1 fruit fly cellular context compared by ENCODE assay signal in the genomic region with DNA sequence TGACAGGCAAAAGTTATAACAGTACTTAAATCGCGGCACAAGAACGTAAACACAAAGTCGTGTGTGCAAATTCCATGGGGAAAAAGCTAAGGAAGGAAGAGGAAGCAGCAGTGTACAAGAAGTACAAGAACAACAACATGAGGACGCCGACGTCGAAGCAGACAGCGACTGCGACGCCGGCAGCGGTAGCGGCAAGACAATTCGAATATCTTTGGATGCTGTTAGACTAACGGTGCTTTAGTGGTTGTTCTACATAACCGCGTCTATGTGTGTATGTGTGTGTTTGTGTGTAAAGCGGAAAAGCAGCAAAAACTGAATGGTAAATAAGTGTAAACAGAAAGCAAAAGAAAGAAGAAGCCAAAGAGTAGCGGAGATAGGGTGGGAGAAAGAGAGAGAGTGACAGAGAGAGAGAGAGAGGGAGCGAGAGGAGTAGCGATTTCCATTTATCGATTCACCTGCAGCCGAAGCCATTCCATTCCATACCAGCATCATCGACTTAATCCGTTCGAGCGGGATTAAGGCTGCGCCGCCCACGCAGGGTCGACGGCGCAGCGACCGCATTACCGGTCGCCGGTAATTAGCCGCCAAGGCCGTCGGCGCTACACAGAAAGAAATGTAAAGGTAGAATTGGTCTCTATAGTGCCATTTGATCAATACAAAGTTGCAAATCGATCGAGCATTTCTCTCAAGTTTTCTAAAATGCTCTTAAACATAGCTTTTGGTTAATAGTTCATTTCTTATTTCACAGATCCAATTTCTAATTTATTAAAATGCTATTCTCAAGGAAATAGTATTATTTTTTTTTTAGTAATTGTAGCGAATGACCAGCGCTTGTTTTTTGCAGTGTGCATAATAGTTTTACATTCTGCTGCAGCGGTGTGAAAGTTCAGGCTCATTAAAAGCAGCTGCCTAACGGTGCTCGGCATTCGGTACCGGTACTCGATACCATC.
TF ChIP-seq lines count a peak whose summit lies in the region.

No protein-coding gene starts in this region.

TF ChIP-seq in whole organism, embryonic, 481 proteins besides CTCF, POLR2A, EP300 and RAD21 (continued from another document and continues in another):
- peak; percentile 60; the same call in 2 of the 3 replicates for TF ChIP-seq CG17361 (GFP tag; IDR thresholded peaks at IDR 0.05; lab: Robert Waterston, UW)
- TF ChIP-seq CG13424 (tag; optimal IDR thresholded peaks at IDR 0.05; lab: Kevin White, UChicago) = peak; percentile 59
- no peak for TF ChIP-seq Scr (GFP tag; IDR thresholded peaks at IDR 0.05; lab: Robert Waterston, UW; ENCODE audit: partially characterized antibody)
- peak; percentile 49 to 63 for TF ChIP-seq Trl (optimal IDR thresholded peaks at IDR 0.05; lab: Kevin White, UChicago)
- TF ChIP-seq Trl (GFP tag; optimal IDR thresholded peaks at IDR 0.05; lab: Kevin White, UChicago) = no peak
- TF ChIP-seq Opbp (GFP tag; IDR thresholded peaks at IDR 0.05; lab: Robert Waterston, UW; ENCODE audit: partially characterized antibody) = no peak
- TF ChIP-seq CG13894 (tag; optimal IDR thresholded peaks at IDR 0.05; lab: Kevin White, UChicago) = no peak
- no peak for TF ChIP-seq aop (GFP tag; IDR thresholded peaks at IDR 0.05; lab: Robert Waterston, UW)
- TF ChIP-seq CG10209 (GFP tag; optimal IDR thresholded peaks at IDR 0.05; lab: Kevin White, UChicago) = peak; percentile 42
- TF ChIP-seq Sox102F (GFP tag; optimal IDR thresholded peaks at IDR 0.05; lab: Kevin White, UChicago) = peak; percentile 76
- no peak for TF ChIP-seq Bdp1 (GFP tag; optimal IDR thresholded peaks at IDR 0.05; lab: Kevin White, UChicago)
- TF ChIP-seq pfk (GFP tag; optimal IDR thresholded peaks at IDR 0.05; lab: Kevin White, UChicago) = no peak
- peak; percentile 86 for TF ChIP-seq Vsx1 (GFP tag; optimal IDR thresholded peaks at IDR 0.05; lab: Kevin White, UChicago)
- TF ChIP-seq Ssrp (tag; optimal IDR thresholded peaks at IDR 0.05; lab: Kevin White, UChicago) = peak; percentile 70
- 0 out of 2 replicates have a peak, but pooled peaks have one; percentile 16 for TF ChIP-seq H2.0 (GFP tag; IDR thresholded peaks at IDR 0.05; lab: Robert Waterston, UW)
- no peak for TF ChIP-seq CG2202 (tag; optimal IDR thresholded peaks at IDR 0.05; lab: Kevin White, UChicago)
- TF ChIP-seq NC2α (GFP tag; optimal IDR thresholded peaks at IDR 0.05; lab: Kevin White, UChicago) = no peak
- no peak for TF ChIP-seq CG7271 (tag; optimal IDR thresholded peaks at IDR 0.05; lab: Kevin White, UChicago)
- no peak for TF ChIP-seq luna (GFP tag; optimal IDR thresholded peaks at IDR 0.05; lab: Kevin White, UChicago)
- no peak for TF ChIP-seq lov (optimal IDR thresholded peaks at IDR 0.05; lab: Kevin White, UChicago)
- TF ChIP-seq lov (GFP tag; IDR thresholded peaks at IDR 0.05; lab: Robert Waterston, UW) = no peak
- TF ChIP-seq slp2 (GFP tag; optimal IDR thresholded peaks at IDR 0.05; lab: Kevin White, UChicago) = no peak
- no peak for TF ChIP-seq unc-4 (GFP tag; IDR thresholded peaks at IDR 0.05; lab: Robert Waterston, UW; ENCODE audit: partially characterized antibody)
- TF ChIP-seq CG7556 (GFP tag; optimal IDR thresholded peaks at IDR 0.05; lab: Kevin White, UChicago) = peak; percentile 58
- no peak for TF ChIP-seq Sry-δ (GFP tag; optimal IDR thresholded peaks at IDR 0.05; lab: Kevin White, UChicago)
- TF ChIP-seq CG3065 (GFP tag; optimal IDR thresholded peaks at IDR 0.05; lab: Kevin White, UChicago) = no peak
- no peak for TF ChIP-seq CG9876 (GFP tag; optimal IDR thresholded peaks at IDR 0.05; lab: Kevin White, UChicago)
- TF ChIP-seq chinmo (GFP tag; IDR thresholded peaks at IDR 0.05; lab: Robert Waterston, UW; ENCODE audit: partially characterized antibody) = 0 out of 4 replicates have a peak, but pooled peaks have one; percentile 18
- no peak for TF ChIP-seq CG6813 (GFP tag; optimal IDR thresholded peaks at IDR 0.05; lab: Kevin White, UChicago)
- TF ChIP-seq CG8089 (GFP tag; optimal IDR thresholded peaks at IDR 0.05; lab: Kevin White, UChicago) = no peak
- TF ChIP-seq Dad (GFP tag; optimal IDR thresholded peaks at IDR 0.05; lab: Kevin White, UChicago) = no peak
- no peak for TF ChIP-seq CG42726 (GFP tag; IDR thresholded peaks at IDR 0.05; lab: Robert Waterston, UW; ENCODE audit: partially characterized antibody)
- TF ChIP-seq CG8290 (GFP tag; optimal IDR thresholded peaks at IDR 0.05; lab: Kevin White, UChicago) = no peak
- no peak for TF ChIP-seq CG8290 (tag; optimal IDR thresholded peaks at IDR 0.05; lab: Kevin White, UChicago)
- 0 out of 2 replicates have a peak, but pooled peaks have one; percentile 14 for TF ChIP-seq ttk (GFP tag; IDR thresholded peaks at IDR 0.05; lab: Robert Waterston, UW)
- TF ChIP-seq CG10321 (GFP tag; IDR thresholded peaks at IDR 0.05; lab: Robert Waterston, UW) = no peak
- TF ChIP-seq CG11085 (GFP tag; IDR thresholded peaks at IDR 0.05; lab: Robert Waterston, UW) = no peak
- peak; percentile 18 for TF ChIP-seq Fer1 (GFP tag; optimal IDR thresholded peaks at IDR 0.05; lab: Kevin White, UChicago)
- no peak for TF ChIP-seq da (GFP tag; optimal IDR thresholded peaks at IDR 0.05; lab: Kevin White, UChicago)
- TF ChIP-seq bab2 (GFP tag; optimal IDR thresholded peaks at IDR 0.05; lab: Kevin White, UChicago) = no peak
- peak; percentile 31 for TF ChIP-seq psq (GFP tag; optimal IDR thresholded peaks at IDR 0.05; lab: Kevin White, UChicago)
- peak; percentile 35; the same call in 1 of the 2 replicates for TF ChIP-seq CG3847 (GFP tag; IDR thresholded peaks at IDR 0.05; lab: Robert Waterston, UW)
- TF ChIP-seq Fer2 (tag; optimal IDR thresholded peaks at IDR 0.05; lab: Kevin White, UChicago) = no peak
- TF ChIP-seq ap (GFP tag; IDR thresholded peaks at IDR 0.05; lab: Robert Waterston, UW) = no peak
- TF ChIP-seq CHES-1-like (GFP tag; optimal IDR thresholded peaks at IDR 0.05; lab: Kevin White, UChicago) = no peak
- no peak for TF ChIP-seq CG1602 (GFP tag; optimal IDR thresholded peaks at IDR 0.05; lab: Kevin White, UChicago)
- no peak for TF ChIP-seq jing (GFP tag; optimal IDR thresholded peaks at IDR 0.05; lab: Kevin White, UChicago)
- peak; percentile 69 for TF ChIP-seq Xbp1 (GFP tag; optimal IDR thresholded peaks at IDR 0.05; lab: Kevin White, UChicago)
- no peak for TF ChIP-seq CG14667 (GFP tag; IDR thresholded peaks at IDR 0.05; lab: Robert Waterston, UW)
- TF ChIP-seq Hmr (GFP tag; optimal IDR thresholded peaks at IDR 0.05; lab: Kevin White, UChicago) = peak; percentile 17
- TF ChIP-seq Rfx (GFP tag; IDR thresholded peaks at IDR 0.05; lab: Robert Waterston, UW) = 0 out of 2 replicates have a peak, but pooled peaks have one; percentile 14
- TF ChIP-seq mam (GFP tag; optimal IDR thresholded peaks at IDR 0.05; lab: Kevin White, UChicago) = peak; percentile 23
- TF ChIP-seq corto (GFP tag; optimal IDR thresholded peaks at IDR 0.05; lab: Kevin White, UChicago) = no peak
- no peak for TF ChIP-seq Oaz (GFP tag; IDR thresholded peaks at IDR 0.05; lab: Robert Waterston, UW)
- no peak for TF ChIP-seq CG2199 (GFP tag; IDR thresholded peaks at IDR 0.05; lab: Robert Waterston, UW)
- TF ChIP-seq Ada2b (GFP tag; IDR thresholded peaks at IDR 0.05; lab: Robert Waterston, UW) = peak; percentile 29; the same call in 1 of the 2 replicates
- TF ChIP-seq CG8388 (GFP tag; optimal IDR thresholded peaks at IDR 0.05; lab: Kevin White, UChicago) = peak; percentile 56
- TF ChIP-seq pros (GFP tag; optimal IDR thresholded peaks at IDR 0.05; lab: Kevin White, UChicago) = peak; percentile 47
- TF ChIP-seq Optix (GFP tag; IDR thresholded peaks at IDR 0.05; lab: Robert Waterston, UW) = no peak
- no peak for TF ChIP-seq CG15479 (GFP tag; optimal IDR thresholded peaks at IDR 0.05; lab: Kevin White, UChicago)
- peak; percentile 77 for TF ChIP-seq Med (GFP tag; lab: Kevin White, UChicago)
- peak; percentile 45; the same call in 1 of the 2 replicates for TF ChIP-seq HLH3B (GFP tag; IDR thresholded peaks at IDR 0.05; lab: Robert Waterston, UW)
- TF ChIP-seq CG10959 (GFP tag; IDR thresholded peaks at IDR 0.05; lab: Robert Waterston, UW) = 0 out of 2 replicates have a peak, but pooled peaks have one; percentile 39
- TF ChIP-seq pum (GFP tag; optimal IDR thresholded peaks at IDR 0.05; lab: Kevin White, UChicago) = peak; percentile 44
- TF ChIP-seq CG2129 (GFP tag; IDR thresholded peaks at IDR 0.05; lab: Robert Waterston, UW; ENCODE audit: partially characterized antibody) = no peak
- peak; percentile 63 for TF ChIP-seq cg (GFP tag; optimal IDR thresholded peaks at IDR 0.05; lab: Kevin White, UChicago)
- TF ChIP-seq sisA (GFP tag; IDR thresholded peaks at IDR 0.05; lab: Robert Waterston, UW) = peak; percentile 59
- no peak for TF ChIP-seq CG2889 (GFP tag; IDR thresholded peaks at IDR 0.05; lab: Robert Waterston, UW)
- peak; percentile 52 for TF ChIP-seq CoRest (tag; optimal IDR thresholded peaks at IDR 0.05; lab: Kevin White, UChicago)
- peak; percentile 16 for TF ChIP-seq CG13775 (GFP tag; optimal IDR thresholded peaks at IDR 0.05; lab: Kevin White, UChicago)
- TF ChIP-seq H15 (GFP tag; IDR thresholded peaks at IDR 0.05; lab: Robert Waterston, UW) = no peak
- TF ChIP-seq vnd (GFP tag; IDR thresholded peaks at IDR 0.05; lab: Robert Waterston, UW; ENCODE audit: partially characterized antibody) = no peak
- no peak for TF ChIP-seq BtbVII (GFP tag; optimal IDR thresholded peaks at IDR 0.05; lab: Kevin White, UChicago)
- TF ChIP-seq CG7745 (tag; optimal IDR thresholded peaks at IDR 0.05; lab: Kevin White, UChicago) = no peak
- TF ChIP-seq dysf (GFP tag; IDR thresholded peaks at IDR 0.05; lab: Robert Waterston, UW) = peak; percentile 67
- TF ChIP-seq otp (GFP tag; IDR thresholded peaks at IDR 0.05; lab: Robert Waterston, UW) = no peak
- TF ChIP-seq CG11560 (tag; IDR thresholded peaks at IDR 0.05; lab: Robert Waterston, UW) = no peak
- TF ChIP-seq Mad (GFP tag; optimal IDR thresholded peaks at IDR 0.05; lab: Kevin White, UChicago) = no peak
- no peak for TF ChIP-seq Nf-YC (tag; optimal IDR thresholded peaks at IDR 0.05; lab: Kevin White, UChicago)
- TF ChIP-seq tap (tag; optimal IDR thresholded peaks at IDR 0.05; lab: Kevin White, UChicago) = peak; percentile 18
- TF ChIP-seq Hmx (GFP tag; optimal IDR thresholded peaks at IDR 0.05; lab: Kevin White, UChicago) = no peak
- peak; percentile 67 for TF ChIP-seq ATbp (GFP tag; optimal IDR thresholded peaks at IDR 0.05; lab: Kevin White, UChicago)
- peak; percentile 27; the same call in 1 of the 2 replicates for TF ChIP-seq CG7372 (GFP tag; IDR thresholded peaks at IDR 0.05; lab: Robert Waterston, UW)
- TF ChIP-seq CG16815 (GFP tag; optimal IDR thresholded peaks at IDR 0.05; lab: Kevin White, UChicago) = no peak
- TF ChIP-seq slou (GFP tag; optimal IDR thresholded peaks at IDR 0.05; lab: Kevin White, UChicago) = no peak
- no peak for TF ChIP-seq pzg (GFP tag; optimal IDR thresholded peaks at IDR 0.05; lab: Kevin White, UChicago)
- peak; percentile 34 for TF ChIP-seq bcd (GFP tag; optimal IDR thresholded peaks at IDR 0.05; lab: Kevin White, UChicago)
- peak; percentile 45 for TF ChIP-seq tin (GFP tag; optimal IDR thresholded peaks at IDR 0.05; lab: Kevin White, UChicago)
- TF ChIP-seq CG16813 (GFP tag; IDR thresholded peaks at IDR 0.05; lab: Robert Waterston, UW; ENCODE audit: partially characterized antibody) = no peak
- TF ChIP-seq usp (GFP tag; optimal IDR thresholded peaks at IDR 0.05; lab: Kevin White, UChicago) = no peak
- peak; percentile 13 for TF ChIP-seq CG5245 (GFP tag; optimal IDR thresholded peaks at IDR 0.05; lab: Kevin White, UChicago)
- TF ChIP-seq B-H1 (GFP tag; IDR thresholded peaks at IDR 0.05; lab: Robert Waterston, UW) = no peak
- TF ChIP-seq so (GFP tag; IDR thresholded peaks at IDR 0.05; lab: Robert Waterston, UW) = peak; percentile 38; the same call in 1 of the 3 replicates
- TF ChIP-seq fd64A (GFP tag; optimal IDR thresholded peaks at IDR 0.05; lab: Kevin White, UChicago) = no peak
- no peak for TF ChIP-seq CG13287 (GFP tag; IDR thresholded peaks at IDR 0.05; lab: Robert Waterston, UW; ENCODE audit: partially characterized antibody)
- peak; percentile 59 for TF ChIP-seq CG4424 (GFP tag; optimal IDR thresholded peaks at IDR 0.05; lab: Kevin White, UChicago)
- no peak for TF ChIP-seq crp (GFP tag; optimal IDR thresholded peaks at IDR 0.05; lab: Kevin White, UChicago)
- TF ChIP-seq PHDP (tag; optimal IDR thresholded peaks at IDR 0.05; lab: Kevin White, UChicago) = peak; percentile 66
- no peak for TF ChIP-seq CG6683 (GFP tag; optimal IDR thresholded peaks at IDR 0.05; lab: Kevin White, UChicago)
- no peak for TF ChIP-seq CG30431 (GFP tag; optimal IDR thresholded peaks at IDR 0.05; lab: Kevin White, UChicago)
- TF ChIP-seq CG3726 (GFP tag; IDR thresholded peaks at IDR 0.05; lab: Robert Waterston, UW) = no peak
- TF ChIP-seq wor (GFP tag; IDR thresholded peaks at IDR 0.05; lab: Robert Waterston, UW) = 0 out of 2 replicates have a peak, but pooled peaks have one; percentile 30
- TF ChIP-seq HmgD (GFP tag; optimal IDR thresholded peaks at IDR 0.05; lab: Kevin White, UChicago) = no peak
- no peak for TF ChIP-seq kni (GFP tag; optimal IDR thresholded peaks at IDR 0.05; lab: Kevin White, UChicago)
- no peak for TF ChIP-seq CG6791 (GFP tag; IDR thresholded peaks at IDR 0.05; lab: Robert Waterston, UW; ENCODE audit: partially characterized antibody)
- no peak for TF ChIP-seq Bgb (GFP tag; IDR thresholded peaks at IDR 0.05; lab: Robert Waterston, UW; ENCODE audit: partially characterized antibody)
- TF ChIP-seq dan (GFP tag; IDR thresholded peaks at IDR 0.05; lab: Robert Waterston, UW) = no peak
- TF ChIP-seq tgo (GFP tag; IDR thresholded peaks at IDR 0.05; lab: Robert Waterston, UW) = peak; percentile 47
- peak; percentile 61 for TF ChIP-seq CG15269 (tag; optimal IDR thresholded peaks at IDR 0.05; lab: Kevin White, UChicago)
- no peak for TF ChIP-seq ro (GFP tag; IDR thresholded peaks at IDR 0.05; lab: Robert Waterston, UW)
- peak; percentile 12 for TF ChIP-seq ftz-f1 (GFP tag; optimal IDR thresholded peaks at IDR 0.05; lab: Kevin White, UChicago)
- TF ChIP-seq Dek (tag; optimal IDR thresholded peaks at IDR 0.05; lab: Kevin White, UChicago) = peak; percentile 27
- no peak for TF ChIP-seq Gug (GFP tag; IDR thresholded peaks at IDR 0.05; lab: Robert Waterston, UW)
- TF ChIP-seq zfh1 (GFP tag; IDR thresholded peaks at IDR 0.05; lab: Robert Waterston, UW) = peak; percentile 41; the same call in 1 of the 3 replicates
- peak; percentile 10 for TF ChIP-seq CG11723 (GFP tag; optimal IDR thresholded peaks at IDR 0.05; lab: Kevin White, UChicago)
- TF ChIP-seq Atf6 (GFP tag; IDR thresholded peaks at IDR 0.05; lab: Robert Waterston, UW) = peak; percentile 52; the same call in 1 of the 2 replicates
- no peak for TF ChIP-seq CG12071 (GFP tag; optimal IDR thresholded peaks at IDR 0.05; lab: Kevin White, UChicago)
- TF ChIP-seq Antp (GFP tag; optimal IDR thresholded peaks at IDR 0.05; lab: Kevin White, UChicago) = peak; percentile 11
- peak; percentile 9 for TF ChIP-seq CG12219 (GFP tag; optimal IDR thresholded peaks at IDR 0.05; lab: Kevin White, UChicago)
- TF ChIP-seq fru (optimal IDR thresholded peaks at IDR 0.05; lab: Kevin White, UChicago) = no peak
